Worm (Caenorhabditis elegans) whole organism, L3 larva: ENCODE data around the gene trpp-12.

ENCODE experiments used
- egl-27 ChIP-seq: sonication (generic microtip); optimal IDR thresholded peaks from 4 replicates; lab custom pipeline; 2017; ENCODE audit warnings: missing biosample characterization, missing genetic modification reagents, missing genetic modification characterization
- egl-5 ChIP-seq: fragments of 150-350 bp; optimal IDR thresholded peaks from 2 replicates; lab custom pipeline; 2017; ENCODE audit warnings: missing biosample characterization, missing genetic modification reagents, missing genetic modification characterization, inconsistent platforms
- fos-1 ChIP-seq: fragments of 150-350 bp; optimal IDR thresholded peaks from 2 replicates; lab custom pipeline; 2014; ENCODE audit warnings: missing biosample characterization, missing genetic modification characterization
- nhr-12 ChIP-seq: fragments of 150-350 bp; optimal IDR thresholded peaks from 2 replicates; lab custom pipeline; 2014; ENCODE audit warnings: missing biosample characterization, missing genetic modification characterization
- nhr-76 ChIP-seq: fragments of 150-350 bp; sonication (generic microtip); optimal IDR thresholded peaks from 5 replicates; lab custom pipeline; 2014; ENCODE audit warnings: missing biosample characterization, missing genetic modification characterization
- snpc-4 ChIP-seq: fragments of 150-350 bp; optimal IDR thresholded peaks from 2 replicates; lab custom pipeline; 2014; ENCODE audit warnings: missing biosample characterization, missing genetic modification characterization
- tbx-2 ChIP-seq: sonication (generic microtip); optimal IDR thresholded peaks from 2 replicates; lab custom pipeline; 2016; ENCODE audit warnings: mild to moderate bottlenecking, missing genetic modification characterization, missing compliant biosample characterization
- unc-39 ChIP-seq: sonication (generic microtip); optimal IDR thresholded peaks from 4 replicates; lab custom pipeline; 2017; ENCODE audit warnings: missing biosample characterization, missing genetic modification characterization
- unc-62 ChIP-seq: fragments of 150-350 bp; sonication (generic microtip); optimal IDR thresholded peaks from 4 replicates; lab custom pipeline; 2014; ENCODE audit warnings: missing biosample characterization, missing genetic modification reagents, missing genetic modification characterization
- ztf-11 ChIP-seq: fragments of 150-350 bp; optimal IDR thresholded peaks from 2 replicates; lab custom pipeline; 2014; ENCODE audit warnings: missing biosample characterization, missing genetic modification characterization

- TF ChIP-seq egl-5 (tag; lab: Kevin White, UChicago) (no peak), tbx-2 (tag; lab: Kevin White, UChicago) (no peak), unc-62 (GFP tag; lab: Kevin White, UChicago) (no peak), unc-39 (tag; lab: Kevin White, UChicago) (no peak), nhr-12 (no peak), snpc-4 (tag; lab: Kevin White, UChicago) (peak; percentile 20), egl-27 (tag; lab: Kevin White, UChicago) (no peak), fos-1 (tag; lab: Kevin White, UChicago) (no peak), nhr-76 (tag; lab: Kevin White, UChicago) (no peak), ztf-11 (no peak)
Measured at ce11 chrX:2368042-2368814, 41.3 kb upstream of the trpp-12 start.
